Worm (Caenorhabditis elegans) whole organism, L4/young adult: ENCODE data around the gene F09C12.2.
A peak's percentile ranks its signal among the peaks of the same experiment; 100 is the strongest.
"Not testable (repeated sequence)": the region's sequence is repeated elsewhere in the genome, so short reads cannot be mapped to it uniquely, and the experiment has no call there.

Experiments used
- W03F9.2 ChIP-seq: fragments of 150-350 bp; optimal IDR thresholded peaks from 2 replicates; lab custom pipeline; 2014; ENCODE audit warnings: missing biosample characterization, missing genetic modification characterization
- dao-5 ChIP-seq: sonication (generic microtip); optimal IDR thresholded peaks from 2 replicates; lab custom pipeline; 2016; ENCODE audit warnings: missing genotype, missing genetic modification characterization, moderate library complexity, missing compliant biosample characterization
- him-1 ChIP-seq: sonication (generic microtip); optimal IDR thresholded peaks from 2 replicates; lab custom pipeline; 2016; ENCODE audit warnings: missing genotype, missing genetic modification reagents, missing genetic modification characterization, missing compliant biosample characterization

F09C12.2 gene

DNA sequence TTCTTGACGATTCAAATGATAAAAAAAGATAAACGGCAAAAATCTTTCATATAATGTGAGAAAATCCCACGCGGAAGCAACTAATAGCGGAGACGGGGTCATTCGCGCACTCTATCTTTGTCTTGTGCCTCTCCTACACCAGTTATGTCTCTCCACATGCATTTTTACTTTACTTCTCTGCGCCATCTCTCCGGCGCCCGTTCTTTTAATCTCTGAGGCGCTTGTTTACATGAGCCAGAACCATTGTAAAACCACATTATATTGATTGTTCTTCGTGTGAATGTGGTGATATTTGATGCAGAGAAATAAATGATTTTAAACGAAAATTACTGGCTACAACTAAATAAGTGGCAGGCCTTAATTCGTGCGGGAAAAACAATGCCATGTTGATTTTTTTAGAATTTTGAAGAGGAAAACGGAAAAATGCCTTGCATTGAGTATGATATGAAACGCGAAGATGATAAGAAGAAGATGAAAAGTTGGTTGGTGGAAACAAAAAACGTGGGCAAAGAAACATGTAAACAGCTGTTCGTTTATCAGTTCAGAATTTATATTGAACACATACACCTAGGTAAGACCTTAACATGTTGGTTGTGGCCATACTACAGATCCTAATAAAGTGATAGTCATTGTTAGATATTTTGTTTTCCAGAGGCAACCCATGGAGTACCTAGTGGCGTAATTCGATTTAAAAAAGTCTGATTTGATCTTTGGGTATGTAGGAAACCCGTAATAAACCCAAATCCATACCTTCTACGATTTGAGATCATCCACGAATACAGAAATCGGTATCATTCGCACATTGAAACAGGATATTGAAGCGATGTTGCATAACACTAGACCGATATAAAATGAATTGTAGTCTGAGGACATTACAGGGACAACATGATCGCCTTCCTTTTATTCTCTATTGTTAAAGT lies 17.2 kb upstream of the F09C12.2 start, which contains the start of gene C04G6.2:
Gene C04G6.2 (plus strand): TSS at position 870 of the 920 bp plus-strand sequence.
- no peak for TF ChIP-seq dao-5
- no peak for TF ChIP-seq him-1 (tag; lab: Kevin White, UChicago)
- no peak for TF ChIP-seq W03F9.2 (tag; lab: Kevin White, UChicago)

ce11 chrII:5093945-5094344 lies 15.9 kb upstream of the F09C12.2 start, which contains the start of gene C04G6.13:
Gene C04G6.13, plus strand, starts transcription at chrII:5094245.
- TF ChIP-seq W03F9.2 (tag; lab: Kevin White, UChicago) (no peak), him-1 (tag; lab: Kevin White, UChicago) (no peak), dao-5 (no peak)

DNA sequence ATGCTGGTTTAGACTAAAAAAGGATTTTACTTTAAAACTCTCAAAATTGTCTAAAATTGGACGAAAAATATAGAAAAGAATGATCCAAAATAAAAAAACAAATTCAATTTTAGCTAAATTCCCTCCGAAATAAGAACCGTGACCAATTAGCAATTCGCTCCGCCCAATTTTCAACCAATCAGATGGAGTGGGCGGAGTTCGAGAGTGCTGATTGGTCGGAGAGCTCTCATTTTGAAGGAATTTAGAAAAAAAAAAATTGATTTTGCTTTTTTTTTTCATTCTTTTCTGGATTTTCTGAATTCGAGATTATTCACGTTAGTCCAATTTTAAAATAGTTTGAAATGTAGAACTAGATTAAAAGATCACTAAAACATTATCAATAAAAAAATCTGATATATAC lies 10.8 kb upstream of the F09C12.2 start:
- TF ChIP-seq W03F9.2 (tag; lab: Kevin White, UChicago) = no peak
- TF ChIP-seq him-1 (tag; lab: Kevin White, UChicago) = no peak
- TF ChIP-seq dao-5 = no peak

- TF ChIP-seq him-1 (tag; lab: Kevin White, UChicago) (no peak), dao-5 (no peak), W03F9.2 (tag; lab: Kevin White, UChicago) (no peak)
Measured at ce11 chrII:5099649-5100048, 10.2 kb upstream of the F09C12.2 start, which contains the start of gene C04G6.6. Gene C04G6.6, minus strand, starts transcription at chrII:5099749.

DNA sequence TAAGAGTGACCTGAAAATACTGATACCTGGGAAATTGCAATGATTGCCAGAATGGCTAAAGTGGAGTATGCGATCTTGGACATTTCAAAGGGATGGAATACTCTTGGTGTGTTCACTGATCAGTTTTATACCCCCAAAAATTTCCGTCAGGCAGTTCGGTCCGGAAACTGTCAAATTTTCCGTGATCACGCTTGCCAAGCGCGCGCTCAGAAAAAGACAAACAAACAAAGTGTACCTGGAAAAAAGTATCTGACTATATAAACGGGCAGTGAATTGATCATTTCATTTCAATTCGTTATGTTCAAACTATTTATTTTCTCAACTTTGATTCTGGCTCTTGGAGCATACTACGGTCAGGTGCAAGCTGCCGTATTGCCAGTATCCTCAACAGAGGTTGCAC lies 8.1 kb upstream of the F09C12.2 start, which contains the start of the genes idpb-3 and idpb-1:
Gene idpb-3 (minus strand): TSS at position 101 of the 400 bp plus-strand sequence.
Gene idpb-1 (plus strand): TSS at position 284 of the 400 bp plus-strand sequence.
- TF ChIP-seq dao-5 = no peak
- TF ChIP-seq him-1 (tag; lab: Kevin White, UChicago) = no peak
- TF ChIP-seq W03F9.2 (tag; lab: Kevin White, UChicago) = no peak

DNA sequence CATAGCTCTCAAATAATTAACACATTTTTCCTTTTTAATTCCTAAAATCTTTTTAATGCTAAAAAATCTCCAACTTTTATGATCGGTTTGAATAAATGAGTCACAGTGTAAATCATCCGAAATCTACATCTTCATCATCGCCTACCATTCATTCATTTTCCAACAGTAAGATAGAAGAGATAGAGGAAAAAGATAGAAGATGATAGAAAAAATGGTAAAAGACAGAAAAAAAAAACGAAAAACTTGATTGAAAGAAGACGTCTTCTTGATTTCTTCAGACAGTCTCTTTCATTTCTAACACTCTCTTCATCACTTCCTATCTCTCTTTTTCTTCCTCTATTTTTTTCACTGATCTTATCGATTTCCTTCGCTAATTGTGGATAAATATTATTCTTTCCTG lies 6.6 kb upstream of the F09C12.2 start:
- no peak for TF ChIP-seq dao-5
- TF ChIP-seq W03F9.2 (tag; lab: Kevin White, UChicago) = no peak
- TF ChIP-seq him-1 (tag; lab: Kevin White, UChicago) = no peak

- TF ChIP-seq him-1 (tag; lab: Kevin White, UChicago) = no peak
- no peak for TF ChIP-seq W03F9.2 (tag; lab: Kevin White, UChicago)
- no peak for TF ChIP-seq dao-5
Measured at ce11 chrII:5103784-5104457, 5.9 kb upstream of the F09C12.2 start, which contains the start of the genes C04G6.11 and mpk-2. Gene C04G6.11, minus strand, starts transcription at chrII:5103834. Gene mpk-2, plus strand, starts transcription at chrII:5104118.

DNA sequence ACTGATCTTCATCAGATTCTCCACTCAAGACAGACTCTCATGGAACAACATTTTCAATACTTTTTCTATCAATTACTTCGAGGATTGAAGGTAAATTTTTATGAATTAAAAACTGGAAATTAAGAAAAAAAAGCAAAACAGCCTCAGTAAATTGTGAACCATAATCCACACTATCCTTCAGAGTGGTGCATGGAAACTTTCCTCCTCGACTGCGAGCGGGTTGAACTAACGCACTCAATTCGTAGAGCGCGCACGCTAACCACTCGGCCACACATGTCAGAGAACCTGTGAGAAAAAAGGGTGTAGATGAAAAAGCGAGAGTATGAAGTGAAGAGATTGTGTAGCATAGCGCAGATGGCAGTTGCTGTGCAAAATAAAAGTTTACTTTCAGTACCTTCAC lies 4.8 kb upstream of the F09C12.2 start:
- TF ChIP-seq dao-5 (peak; percentile 76), W03F9.2 (tag; lab: Kevin White, UChicago) (peak; percentile 32), him-1 (tag; lab: Kevin White, UChicago) (peak; percentile 86)

DNA sequence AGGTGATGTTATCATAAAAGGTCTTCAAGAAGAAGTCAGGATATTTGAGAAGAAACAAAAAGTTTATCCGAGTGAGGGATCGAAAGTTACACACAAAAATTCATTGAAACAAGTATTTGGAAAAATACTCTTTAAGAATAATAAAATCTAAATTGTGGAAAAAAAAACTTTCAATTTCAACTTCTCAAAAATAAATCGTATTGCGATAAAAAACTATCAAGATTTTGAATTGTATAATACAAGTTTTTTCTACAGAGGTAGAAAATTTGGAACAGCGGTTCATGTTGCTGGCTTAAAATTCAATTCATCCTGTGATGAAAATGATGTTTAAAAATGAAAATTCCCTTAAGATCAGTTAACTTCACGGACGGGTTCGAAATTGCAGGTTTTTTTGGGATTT lies 2.3 kb downstream of the F09C12.2 start, which contains the start of gene F09C12.8:
Gene F09C12.8 (plus strand): TSS at position 301 of the 400 bp plus-strand sequence.
- TF ChIP-seq W03F9.2 (tag; lab: Kevin White, UChicago) (no peak), dao-5 (no peak), him-1 (tag; lab: Kevin White, UChicago) (no peak)

DNA sequence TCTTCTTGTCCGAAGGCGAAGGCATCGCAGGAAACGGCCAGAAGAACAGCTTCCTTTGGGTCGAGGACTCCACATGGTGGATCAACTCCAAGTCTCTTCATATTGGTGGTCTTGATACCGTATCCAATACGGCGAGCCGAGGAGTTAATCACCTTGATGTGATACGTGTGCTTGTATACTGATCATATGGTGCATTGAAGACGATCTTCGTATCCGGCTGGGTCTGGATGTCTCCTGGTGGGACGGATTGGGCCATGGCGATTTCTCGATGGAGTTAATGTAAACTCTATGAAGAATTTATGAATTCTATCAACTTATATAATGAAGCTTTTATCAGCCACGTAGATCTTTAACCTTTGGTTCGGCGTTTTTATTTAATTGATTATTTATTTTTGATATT lies 5.4 kb downstream of the F09C12.2 start, which contains the start of gene msp-74:
Gene msp-74 (minus strand): TSS at position 101 of the 400 bp plus-strand sequence.
- not testable (repeated sequence) for TF ChIP-seq him-1 (tag; lab: Kevin White, UChicago); W03F9.2 (tag; lab: Kevin White, UChicago); dao-5

- TF ChIP-seq dao-5 = no peak
- no peak for TF ChIP-seq W03F9.2 (tag; lab: Kevin White, UChicago)
- TF ChIP-seq him-1 (tag; lab: Kevin White, UChicago) = no peak
Measured at ce11 chrII:5115733-5116132, 5.9 kb downstream of the F09C12.2 start, which contains the start of gene srsy-1. Gene srsy-1, plus strand, starts transcription at chrII:5116033.

DNA sequence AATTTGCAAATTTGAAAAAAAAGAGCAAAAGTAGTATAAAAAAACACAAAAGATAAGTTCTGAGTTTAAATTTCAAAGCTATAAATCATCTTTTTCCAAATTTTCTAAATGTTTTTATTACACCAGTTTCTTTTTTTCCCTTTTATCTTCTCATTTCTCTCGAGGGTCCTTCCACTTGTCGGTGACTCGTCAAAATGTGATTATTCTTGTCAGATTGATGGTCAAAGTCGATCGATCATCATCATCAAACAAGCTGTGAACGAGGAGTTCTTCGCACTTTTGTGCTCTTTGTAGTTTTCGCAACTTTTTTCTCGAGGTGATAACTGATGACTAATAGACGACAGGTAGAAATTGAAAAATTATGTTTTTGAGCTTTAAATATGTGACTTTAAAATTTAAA lies 10.8 kb downstream of the F09C12.2 start:
- TF ChIP-seq him-1 (tag; lab: Kevin White, UChicago) = no peak
- no peak for TF ChIP-seq W03F9.2 (tag; lab: Kevin White, UChicago)
- no peak for TF ChIP-seq dao-5

DNA sequence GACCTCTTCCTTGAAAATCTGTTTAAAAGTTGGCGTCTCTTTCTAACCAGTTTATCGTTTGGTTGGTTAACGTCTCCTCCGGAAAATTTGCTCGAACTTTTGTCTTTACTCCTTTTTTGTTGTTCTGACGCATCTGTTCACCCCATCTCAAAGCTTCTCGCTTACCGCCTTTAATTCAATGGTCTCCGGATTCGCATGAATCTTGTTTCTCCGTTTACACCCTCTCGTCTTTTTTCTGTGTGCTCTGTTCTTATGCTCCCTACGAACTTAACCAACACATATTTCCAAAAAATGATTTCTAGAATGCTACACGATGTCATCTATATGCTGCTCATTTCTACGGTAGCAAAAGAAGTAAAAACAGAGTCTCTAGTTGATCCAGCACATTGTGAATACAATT lies 20.3 kb downstream of the F09C12.2 start, which contains the start of gene lgc-56:
Gene lgc-56 (plus strand): TSS at position 301 of the 400 bp plus-strand sequence.
- TF ChIP-seq dao-5 (no peak), W03F9.2 (tag; lab: Kevin White, UChicago) (no peak), him-1 (tag; lab: Kevin White, UChicago) (no peak)
